Fruit fly (Drosophila melanogaster) whole organism, adult: Measurements from ENCODE around the gene Apoltp.
A peak's percentile ranks its signal among the peaks of the same experiment; 100 is the strongest.

Experiments
- CG11617 ChIP-seq: fragments of 200-800 bp; sonication (Bioruptor generic); optimal IDR thresholded peaks from 2 replicates; lab custom pipeline; 2017; ENCODE audit warnings: mild to moderate bottlenecking, missing biosample characterization, missing genetic modification reagents, missing genetic modification characterization
- CG12768 ChIP-seq: fragments of 200-800 bp; sonication (Bioruptor generic); optimal IDR thresholded peaks from 2 replicates; lab custom pipeline; 2017; ENCODE audit warnings: missing biosample characterization, missing genetic modification characterization, mild to moderate bottlenecking, moderate library complexity, missing genetic modification reagents
- CG14711 ChIP-seq: fragments of 200-800 bp; sonication (Bioruptor generic); optimal IDR thresholded peaks from 2 replicates; lab custom pipeline; 2018; ENCODE audit warnings: missing biosample characterization, mild to moderate bottlenecking, missing genetic modification characterization, moderate library complexity
- CG1620 ChIP-seq: fragments of 200-800 bp; sonication (Bioruptor generic); optimal IDR thresholded peaks from 2 replicates; lab custom pipeline; 2016; ENCODE audit warnings: missing biosample characterization, missing genetic modification characterization
- CG33017 ChIP-seq: fragments of 200-800 bp; sonication (Bioruptor generic); optimal IDR thresholded peaks from 2 replicates; lab custom pipeline; 2018; ENCODE audit warnings: missing biosample characterization, mild to moderate bottlenecking, missing genetic modification characterization, moderate library complexity
- CG5204 ChIP-seq: fragments of 200-800 bp; sonication (Bioruptor generic); optimal IDR thresholded peaks from 2 replicates; lab custom pipeline; 2016; ENCODE audit warnings: missing biosample characterization, missing genetic modification characterization
- CG7045 ChIP-seq: fragments of 200-800 bp; sonication (Bioruptor generic); optimal IDR thresholded peaks from 2 replicates; lab custom pipeline; 2017; ENCODE audit warnings: missing biosample characterization, mild to moderate bottlenecking, missing genetic modification characterization
- CG7101 ChIP-seq: fragments of 200-800 bp; sonication (Bioruptor generic); optimal IDR thresholded peaks from 2 replicates; lab custom pipeline; 2018; ENCODE audit warnings: missing biosample characterization, mild to moderate bottlenecking, missing genetic modification characterization, moderate library complexity
- Clk ChIP-seq: fragments of 200-800 bp; sonication (Bioruptor generic); optimal IDR thresholded peaks from 2 replicates; lab custom pipeline; 2017; ENCODE audit warnings: missing biosample characterization, missing genetic modification characterization
- Crg-1 ChIP-seq: fragments of 200-800 bp; sonication (Bioruptor generic); optimal IDR thresholded peaks from 2 replicates; lab custom pipeline; 2016; ENCODE audit warnings: missing biosample characterization, missing genetic modification characterization
- Hr96 ChIP-seq: fragments of 200-800 bp; sonication (Bioruptor generic); optimal IDR thresholded peaks from 2 replicates; lab custom pipeline; 2016; ENCODE audit warnings: missing biosample characterization, missing genetic modification characterization
- Mnt ChIP-seq: fragments of 200-800 bp; sonication (Bioruptor generic); optimal IDR thresholded peaks from 2 replicates; lab custom pipeline; 2016; ENCODE audit warnings: missing biosample characterization, mild to moderate bottlenecking, missing genetic modification characterization
- bab1 ChIP-seq: fragments of 200-800 bp; sonication (Bioruptor generic); optimal IDR thresholded peaks from 3 replicates; lab custom pipeline; 2019; ENCODE audit warnings: missing biosample characterization, mild to moderate bottlenecking, missing genetic modification characterization, moderate library complexity
- cic ChIP-seq: fragments of 200-800 bp; sonication (Bioruptor generic); optimal IDR thresholded peaks from 2 replicates; lab custom pipeline; 2017; ENCODE audit warnings: missing biosample characterization, mild to moderate bottlenecking, missing genetic modification characterization, moderate library complexity
- cnc ChIP-seq, 2 experiments: fragments of >200 bp; optimal IDR thresholded peaks; 2 replicates each; lab custom pipeline; 2017
- kay ChIP-seq: fragments of 200-800 bp; sonication (Bioruptor generic); peaks from one replicate; lab custom pipeline; 2016; ENCODE audit warnings: missing biosample characterization, missing genetic modification characterization, borderline replicate concordance
- ovo ChIP-seq: fragments of 200-800 bp; sonication (Bioruptor generic); optimal IDR thresholded peaks from 2 replicates; lab custom pipeline; 2016; ENCODE audit warnings: missing biosample characterization, missing genetic modification characterization
- pad ChIP-seq: fragments of 200-800 bp; sonication (Bioruptor generic); optimal IDR thresholded peaks from 3 replicates; lab custom pipeline; 2017; ENCODE audit warnings: missing biosample characterization, missing genetic modification characterization, mild to moderate bottlenecking, moderate library complexity, missing genetic modification reagents
- tj ChIP-seq: fragments of 200-800 bp; sonication (Bioruptor generic); optimal IDR thresholded peaks from 3 replicates; lab custom pipeline; 2017; ENCODE audit warnings: missing biosample characterization, mild to moderate bottlenecking, missing genetic modification characterization, moderate library complexity
- toe ChIP-seq: fragments of 200-800 bp; sonication (Bioruptor generic); optimal IDR thresholded peaks from 2 replicates; lab custom pipeline; 2016; ENCODE audit warnings: missing biosample characterization, missing genetic modification characterization

Gene Apoltp

DNA sequence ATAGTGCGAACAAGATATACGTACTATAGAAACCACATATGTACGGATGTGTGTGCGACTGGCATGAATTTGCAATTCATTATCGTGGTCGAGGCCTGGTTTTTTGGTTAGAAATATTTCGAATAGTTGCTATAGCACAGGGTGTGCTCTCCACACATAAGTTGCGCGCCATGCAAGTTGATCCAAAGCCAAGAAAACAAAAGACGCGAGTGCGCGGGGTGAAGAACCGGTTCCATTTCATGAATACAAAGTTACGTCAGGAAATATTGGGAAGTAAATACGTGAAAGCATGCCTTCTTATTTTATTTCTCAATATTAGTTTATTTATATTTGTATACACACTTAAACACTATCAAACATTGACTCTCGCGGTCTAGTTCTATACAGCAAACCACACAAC, 20.1 kb upstream of the Apoltp start:
- TF ChIP-seq CG7101 (tag; lab: Kevin White, UChicago): peak; percentile 11
- no peak for TF ChIP-seq Mnt
- no peak for TF ChIP-seq CG11617 (GFP tag; lab: Kevin White, UChicago)
- peak; percentile 84 for TF ChIP-seq kay (GFP tag; lab: Kevin White, UChicago)
- no peak for TF ChIP-seq tj (GFP tag; lab: Kevin White, UChicago)
- TF ChIP-seq CG1620 (GFP tag; lab: Kevin White, UChicago): no peak

DNA sequence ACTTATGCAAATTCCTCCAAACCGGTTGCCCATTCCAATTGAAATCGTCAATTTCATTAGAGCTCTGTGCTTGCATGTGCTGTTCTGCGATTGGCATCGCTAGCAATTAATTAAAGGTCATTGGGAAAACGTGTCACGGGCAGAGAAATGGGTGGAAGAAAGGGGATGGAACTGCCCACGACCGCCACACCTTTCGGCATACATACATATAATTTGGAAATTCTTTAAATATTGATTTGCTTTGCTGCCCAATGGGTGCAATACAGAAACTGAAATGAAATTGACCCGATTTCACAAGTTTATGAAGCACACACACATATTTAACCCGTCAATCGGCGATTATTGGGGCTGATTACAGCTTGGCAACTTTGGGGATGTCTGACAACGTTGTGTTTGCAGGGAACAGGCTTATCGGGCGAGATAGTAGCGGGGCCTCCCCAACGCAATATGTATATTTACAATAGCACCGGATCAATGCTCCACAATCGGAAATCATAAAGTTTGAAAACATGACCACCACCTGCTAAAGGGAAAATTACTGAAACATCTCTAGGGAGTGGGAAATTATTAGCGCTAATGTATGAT, 19.2 kb upstream of the Apoltp start:
- TF ChIP-seq cic (peak; percentile 40), kay (GFP tag; lab: Kevin White, UChicago) (no peak), CG1620 (GFP tag; lab: Kevin White, UChicago) (no peak), cnc (optimal IDR thresholded peaks at IDR 0.05; lab: Kevin White, UChicago) (peak in 1 of 2 experiments; percentile 54)

- TF ChIP-seq Hr96 (GFP tag; lab: Kevin White, UChicago) (no peak), kay (GFP tag; lab: Kevin White, UChicago) (no peak), cic (no peak), CG33017 (tag; lab: Kevin White, UChicago) (no peak), bab1 (no peak), CG7101 (tag; lab: Kevin White, UChicago) (no peak), ovo (GFP tag; lab: Kevin White, UChicago) (no peak), CG11617 (GFP tag; lab: Kevin White, UChicago) (no peak), CG7045 (GFP tag; lab: Kevin White, UChicago) (no peak), CG12768 (GFP tag; lab: Kevin White, UChicago) (no peak), tj (GFP tag; lab: Kevin White, UChicago) (no peak), Mnt (no peak), CG5204 (no peak), cnc (optimal IDR thresholded peaks at IDR 0.05; lab: Kevin White, UChicago) (no peak), Clk (no peak), CG1620 (GFP tag; lab: Kevin White, UChicago) (no peak), CG14711 (tag; lab: Kevin White, UChicago) (no peak), Crg-1 (no peak), toe (no peak), pad (no peak)
These were observed 18.4 kb upstream of the Apoltp start for dm6 chr2L:9615561-9615960.

- TF ChIP-seq cic (peak; percentile 31), bab1 (no peak)
These were observed 17.9 kb upstream of the Apoltp start, which contains the start of gene GlcAT-S for dm6 chr2L:9615983-9616519. Gene GlcAT-S, plus strand, starts transcription at chr2L:9616469.

- peak; percentile 14 for TF ChIP-seq CG33017 (tag; lab: Kevin White, UChicago)
- no peak for TF ChIP-seq CG14711 (tag; lab: Kevin White, UChicago)
- TF ChIP-seq Hr96 (GFP tag; lab: Kevin White, UChicago): no peak
- peak; percentile 12 for TF ChIP-seq CG7101 (tag; lab: Kevin White, UChicago)
- peak; percentile 49 for TF ChIP-seq Crg-1
- TF ChIP-seq CG11617 (GFP tag; lab: Kevin White, UChicago): peak; percentile 42
- TF ChIP-seq ovo (GFP tag; lab: Kevin White, UChicago): peak; percentile 49
- no peak for TF ChIP-seq cnc (optimal IDR thresholded peaks at IDR 0.05; lab: Kevin White, UChicago)
- TF ChIP-seq bab1: peak; percentile 40
- TF ChIP-seq kay (GFP tag; lab: Kevin White, UChicago): no peak
- TF ChIP-seq pad: no peak
- no peak for TF ChIP-seq CG12768 (GFP tag; lab: Kevin White, UChicago)
- TF ChIP-seq tj (GFP tag; lab: Kevin White, UChicago): peak; percentile 59
- peak; percentile 70 for TF ChIP-seq CG1620 (GFP tag; lab: Kevin White, UChicago)
- TF ChIP-seq Mnt: peak; percentile 80
- TF ChIP-seq Clk: no peak
- peak; percentile 5 for TF ChIP-seq cic
- TF ChIP-seq CG7045 (GFP tag; lab: Kevin White, UChicago): no peak
- no peak for TF ChIP-seq toe
- TF ChIP-seq CG5204: no peak
These were observed 17.3 kb upstream of the Apoltp start for dm6 chr2L:9616654-9617053.

DNA sequence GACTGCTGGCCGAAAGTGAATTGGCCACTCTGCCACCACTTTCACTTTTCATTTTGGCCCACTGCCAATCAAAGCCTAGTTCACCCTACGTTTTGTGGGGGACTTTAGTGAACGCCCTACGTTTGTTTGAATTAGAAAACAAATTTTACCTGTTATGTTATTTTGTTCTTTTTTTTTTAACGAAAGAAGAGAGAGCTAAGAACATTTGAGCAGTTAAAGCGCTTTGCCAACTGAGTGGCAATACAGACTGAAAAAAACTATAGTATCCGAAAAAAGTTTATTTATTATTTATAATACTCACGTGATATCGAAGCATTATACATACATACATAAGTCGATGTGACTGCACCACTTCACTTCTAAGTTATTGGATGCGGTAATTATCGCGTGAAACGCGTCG, 16.1 kb upstream of the Apoltp start:
- TF ChIP-seq CG14711 (tag; lab: Kevin White, UChicago): peak; percentile 29
- TF ChIP-seq CG1620 (GFP tag; lab: Kevin White, UChicago): no peak
- peak; percentile 33 for TF ChIP-seq kay (GFP tag; lab: Kevin White, UChicago)
- TF ChIP-seq bab1: peak; percentile 69

dm6 chr2L:9618871-9619270, 15.1 kb upstream of the Apoltp start:
- peak; percentile 4 for TF ChIP-seq pad
- TF ChIP-seq cic: peak; percentile 42
- no peak for TF ChIP-seq CG7101 (tag; lab: Kevin White, UChicago)
- peak; percentile 71 for TF ChIP-seq kay (GFP tag; lab: Kevin White, UChicago)
